Worm (Caenorhabditis elegans): ENCODE results near the gene srx-22.

srx-22 gene

ce11 chrV:724946-725806 lies 45.4 kb downstream of the srx-22 start:
- TF ChIP-seq C16A3.4 (tag; optimal IDR thresholded peaks at IDR 0.05): peak; percentile 32
- TF ChIP-seq snu-23 (GFP tag; optimal IDR thresholded peaks at IDR 0.05): peak; percentile 27
- no peak for TF ChIP-seq irx-1 (tag; optimal IDR thresholded peaks at IDR 0.05)
- peak; percentile 31 for TF ChIP-seq C04F5.9 (tag; optimal IDR thresholded peaks at IDR 0.05)
- TF ChIP-seq ama-1 (optimal IDR thresholded peaks at IDR 0.05): peak; percentile 92
- peak; percentile 34 for TF ChIP-seq aly-2 (tag; optimal IDR thresholded peaks at IDR 0.05)
- TF ChIP-seq nhr-85 (tag): peak; percentile 49
- no peak for TF ChIP-seq nhr-90 (tag; optimal IDR thresholded peaks at IDR 0.05; ENCODE audit: poor library complexity)
- no peak for TF ChIP-seq efl-3 (GFP tag; optimal IDR thresholded peaks at IDR 0.05)
- peak; percentile 5 for TF ChIP-seq sup-37 (GFP tag; optimal IDR thresholded peaks at IDR 0.05)
- no peak for TF ChIP-seq efl-1 (optimal IDR thresholded peaks at IDR 0.05)
- peak in 1 of 2 experiments; percentile 84 for TF ChIP-seq efl-1 (GFP tag; optimal IDR thresholded peaks at IDR 0.05 in 1 of 2)

ce11 chrV:725807-726572 lies 46.2 kb downstream of the srx-22 start:
- TF ChIP-seq unc-130 (tag; optimal IDR thresholded peaks at IDR 0.05) (no peak), ama-1 (optimal IDR thresholded peaks at IDR 0.05) (peak; percentile 66), lir-3 (tag; optimal IDR thresholded peaks at IDR 0.05; ENCODE audit: poor library complexity) (peak; percentile 7), nhr-12 (tag; optimal IDR thresholded peaks at IDR 0.05) (no peak), efl-1 (optimal IDR thresholded peaks at IDR 0.05) (no peak), efl-1 (GFP tag; optimal IDR thresholded peaks at IDR 0.05 in 1 of 2) (peak in 1 of 2 experiments; percentile 82), elt-3 (tag; optimal IDR thresholded peaks at IDR 0.05) (peak in 1 of 6 experiments; percentile 38), aly-2 (tag; optimal IDR thresholded peaks at IDR 0.05) (peak; percentile 1), lin-35 (GFP tag; optimal IDR thresholded peaks at IDR 0.05) (peak in 1 of 2 experiments; percentile 58)

ce11 chrV:726573-727483 lies 47.1 kb downstream of the srx-22 start:
- TF ChIP-seq ceh-82 (tag; optimal IDR thresholded peaks at IDR 0.05) (no peak), ceh-8 (GFP tag; optimal IDR thresholded peaks at IDR 0.05) (no peak), unc-30 (tag; optimal IDR thresholded peaks at IDR 0.05) (no peak), mab-9 (GFP tag; IDR thresholded peaks at IDR 0.05) (no peak), nhr-28 (tag; optimal IDR thresholded peaks at IDR 0.05) (no peak), tlp-1 (tag; optimal IDR thresholded peaks at IDR 0.05) (no peak), mdl-1 (tag; optimal IDR thresholded peaks at IDR 0.05) (no peak), unc-62 (GFP tag; optimal IDR thresholded peaks at IDR 0.05) (no peak), lin-39 (tag; optimal IDR thresholded peaks at IDR 0.05) (no peak), ceh-90 (tag; optimal IDR thresholded peaks at IDR 0.05) (no peak), pax-3 (tag; optimal IDR thresholded peaks at IDR 0.05) (peak; percentile 22), zip-4 (GFP tag; optimal IDR thresholded peaks at IDR 0.05) (no peak), ceh-63 (GFP tag; optimal IDR thresholded peaks at IDR 0.05) (no peak), nhr-237 (tag; optimal IDR thresholded peaks at IDR 0.05) (no peak), ama-1 (optimal IDR thresholded peaks at IDR 0.05) (peak; percentile 79), elt-2 (tag; optimal IDR thresholded peaks at IDR 0.05) (peak; percentile 17), nhr-71 (tag; optimal IDR thresholded peaks at IDR 0.05) (peak; percentile 50), lin-15B (tag; optimal IDR thresholded peaks at IDR 0.05) (no peak), lsy-2 (tag; optimal IDR thresholded peaks at IDR 0.05) (peak in 1 of 2 experiments; percentile 25), nhr-90 (tag; optimal IDR thresholded peaks at IDR 0.05; ENCODE audit: poor library complexity) (peak; percentile 17), efl-3 (GFP tag; optimal IDR thresholded peaks at IDR 0.05) (no peak), ceh-88 (GFP tag; IDR thresholded peaks at IDR 0.05) (peak; percentile 45), nhr-85 (tag) (peak; percentile 48), aly-2 (tag; optimal IDR thresholded peaks at IDR 0.05) (no peak), jun-1 (tag; optimal IDR thresholded peaks at IDR 0.05) (no peak), elt-3 (tag; optimal IDR thresholded peaks at IDR 0.05) (peak in 4 of 6 experiments; percentile 14 to 71 (median 27)), efl-1 (optimal IDR thresholded peaks at IDR 0.05) (no peak), efl-1 (GFP tag; optimal IDR thresholded peaks at IDR 0.05 in 1 of 2) (peak in 1 of 2 experiments; percentile 92), nhr-19 (GFP tag; conservative IDR thresholded peaks at IDR 0.05) (peak; percentile 7), unc-98 (GFP tag; IDR thresholded peaks at IDR 0.05) (no peak), ztf-4 (tag; optimal IDR thresholded peaks at IDR 0.05) (peak; percentile 21), nhr-84 (tag; optimal IDR thresholded peaks at IDR 0.05) (peak; percentile 53), snu-23 (GFP tag; optimal IDR thresholded peaks at IDR 0.05) (peak; percentile 22), grh-1 (GFP tag; IDR thresholded peaks at IDR 0.05) (no peak)

Measured in whole organism, L1 larva.